Worm (Caenorhabditis elegans) whole organism, L4 larva: Measurements from ENCODE around the gene R10E4.7.

Source experiments
- F26F4.8 ChIP-seq: fragments of 200-800 bp; sonication (Bioruptor generic); conservative IDR thresholded peaks from 2 replicates; pipeline ENCODE4 v1.3.6; 2022; ENCODE audit warnings: missing genetic modification characterization, missing compliant biosample characterization
- F37D6.2 ChIP-seq: sonication (generic microtip); optimal IDR thresholded peaks from 2 replicates; lab custom pipeline; 2016; ENCODE audit warnings: mild to moderate bottlenecking, missing genetic modification characterization, missing compliant biosample characterization
- T26A8.4 ChIP-seq: fragments of 200-800 bp; sonication (Bioruptor generic); IDR thresholded peaks from 2 replicates; pipeline ENCODE4 v1.3.6; 2022; ENCODE audit warnings: missing genetic modification characterization, missing compliant biosample characterization
- ZK546.5 ChIP-seq, 2 experiments: sonication (generic microtip); optimal IDR thresholded peaks; 2 replicates each; lab custom pipeline; 2017; ENCODE audit warnings: missing biosample characterization in 2 of 2, missing genetic modification characterization in 2 of 2
- lin-13 ChIP-seq: fragments of 150-350 bp; optimal IDR thresholded peaks from 2 replicates; lab custom pipeline; 2014; ENCODE audit warnings: missing biosample characterization, missing genetic modification reagents, missing genetic modification characterization
- mep-1 ChIP-seq: fragments of 150-350 bp; sonication (generic microtip); optimal IDR thresholded peaks from 3 replicates; lab custom pipeline; 2014; ENCODE audit warnings: missing biosample characterization, missing genetic modification characterization
- mxl-2 ChIP-seq: fragments of 200-800 bp; sonication (Bioruptor generic); conservative IDR thresholded peaks from 2 replicates; pipeline ENCODE4 v1.3.6; 2022; ENCODE audit warnings: missing genetic modification reagents, missing genetic modification characterization, missing compliant biosample characterization
- pqm-1 ChIP-seq: sonication (generic microtip); optimal IDR thresholded peaks from 2 replicates; lab custom pipeline; 2017; ENCODE audit warnings: missing biosample characterization, missing genetic modification characterization
- tra-1 ChIP-seq: fragments of 200-800 bp; sonication (Bioruptor generic); IDR thresholded peaks from 2 replicates; pipeline ENCODE4 v1.3.6; 2022; ENCODE audit warnings: missing genetic modification reagents, missing genetic modification characterization, missing compliant biosample characterization
- ztf-11 ChIP-seq: fragments of 150-350 bp; optimal IDR thresholded peaks from 2 replicates; lab custom pipeline; 2014; ENCODE audit warnings: missing biosample characterization, missing genetic modification characterization

- no peak for TF ChIP-seq T26A8.4
- TF ChIP-seq mep-1, result no peak
- no peak for TF ChIP-seq ZK546.5 (tag; optimal IDR thresholded peaks at IDR 0.05; lab: Kevin White, UChicago)
- no peak for TF ChIP-seq ztf-11 (tag; lab: Kevin White, UChicago)
- no peak for TF ChIP-seq F26F4.8 (GFP tag; lab: Robert Waterston, UW)
- TF ChIP-seq F37D6.2 (tag; lab: Kevin White, UChicago), result no peak
- no peak for TF ChIP-seq lin-13 (GFP tag; lab: Kevin White, UChicago)
- no peak for TF ChIP-seq mxl-2 (GFP tag; lab: Robert Waterston, UW)
- TF ChIP-seq tra-1 (GFP tag; lab: Robert Waterston, UW), result no peak
- TF ChIP-seq pqm-1, result no peak
Observed at ce11 chrIII:4321399-4321798, 26.8 kb downstream of the R10E4.7 start, which contains the start of gene H38K22.7.
